Fruit fly (Drosophila melanogaster): ENCODE measurements around the gene ebd2.

- TF ChIP-seq insv (optimal IDR thresholded peaks at IDR 0.05) (no peak), Sin3A (optimal IDR thresholded peaks at IDR 0.05) (no peak), Myc (optimal IDR thresholded peaks at IDR 0.05) (no peak), psq (optimal IDR thresholded peaks at IDR 0.05) (no peak), ttk (optimal IDR thresholded peaks at IDR 0.05) (no peak)
These were observed 48.8 kb downstream of the ebd2 start, which contains the start of gene Cpr78Cc for dm6 chr3L:21300280-21300679.

Data from Kc167 (cell line).